Fruit fly (Drosophila melanogaster) whole organism, embryonic: ENCODE data around the gene CG15638.

Source experiments
- CG10267 ChIP-seq: fragments of 200-800 bp; sonication (Bioruptor generic); optimal IDR thresholded peaks from 2 replicates; lab custom pipeline; 2018; ENCODE audit warnings: missing biosample characterization, mild to moderate bottlenecking, missing genetic modification characterization, moderate library complexity
- CG10321 ChIP-seq: fragments of 200-800 bp; sonication (Bioruptor generic); IDR thresholded peaks from 2 replicates; pipeline ENCODE4 v1.3.6; 2022; ENCODE audit warnings: missing biosample characterization, missing genetic modification characterization
- CG10959 ChIP-seq: fragments of 200-800 bp; sonication (Bioruptor generic); IDR thresholded peaks from 2 replicates; pipeline ENCODE4 v1.3.6; 2022; ENCODE audit warnings: missing biosample characterization, missing genetic modification characterization
- CG11398 ChIP-seq: fragments of 200-800 bp; sonication (Bioruptor generic); optimal IDR thresholded peaks from 2 replicates; lab custom pipeline; 2016; ENCODE audit warnings: missing biosample characterization, missing genetic modification characterization
- CG15269 ChIP-seq: fragments of 200-800 bp; sonication (Bioruptor generic); optimal IDR thresholded peaks from 2 replicates; lab custom pipeline; 2018; ENCODE audit warnings: missing biosample characterization, mild to moderate bottlenecking, missing genetic modification characterization, moderate library complexity
- CG16863 ChIP-seq: fragments of 200-800 bp; sonication (Bioruptor generic); optimal IDR thresholded peaks from 3 replicates; lab custom pipeline; 2016; ENCODE audit warnings: missing biosample characterization, missing genetic modification characterization
- CG17829 ChIP-seq: fragments of 200-800 bp; optimal IDR thresholded peaks from 2 replicates; lab custom pipeline; 2019; ENCODE audit warnings: missing biosample characterization, mild to moderate bottlenecking, missing genetic modification characterization, moderate library complexity
- CG18476 ChIP-seq: fragments of 200-800 bp; sonication (Bioruptor generic); optimal IDR thresholded peaks from 2 replicates; lab custom pipeline; 2016; ENCODE audit warnings: missing biosample characterization, mild to moderate bottlenecking, missing genetic modification characterization
- CG2199 ChIP-seq: fragments of 200-800 bp; sonication (Bioruptor generic); IDR thresholded peaks from 3 replicates; pipeline ENCODE4 v1.3.6; 2022; ENCODE audit warnings: missing biosample characterization, missing genetic modification characterization
- CG31365 ChIP-seq: fragments of 200-800 bp; sonication (Bioruptor generic); optimal IDR thresholded peaks from 2 replicates; lab custom pipeline; 2018; ENCODE audit warnings: missing biosample characterization, mild to moderate bottlenecking, missing genetic modification characterization
- CG3726 ChIP-seq: fragments of 200-800 bp; sonication (Bioruptor generic); IDR thresholded peaks from 3 replicates; pipeline ENCODE4, ENCODE4 v1.3.6; 2022; ENCODE audit warnings: missing biosample characterization, missing genetic modification characterization
- CG3838 ChIP-seq: fragments of 200-800 bp; sonication (Bioruptor generic); optimal IDR thresholded peaks from 3 replicates; lab custom pipeline; 2016; ENCODE audit warnings: missing biosample characterization, missing genetic modification characterization
- CG4360 ChIP-seq: fragments of 200-800 bp; sonication (Bioruptor generic); IDR thresholded peaks from 2 replicates; pipeline ENCODE4 v1.3.6; 2022; ENCODE audit warnings: missing biosample characterization, missing genetic modification characterization
- CG7357 ChIP-seq: fragments of 200-800 bp; sonication (Bioruptor generic); IDR thresholded peaks from 3 replicates; pipeline ENCODE4 v1.3.6; 2022; ENCODE audit warnings: missing biosample characterization, missing genetic modification characterization
- CG8388 ChIP-seq: fragments of 200-800 bp; sonication (Bioruptor generic); optimal IDR thresholded peaks from 2 replicates; lab custom pipeline; 2019; ENCODE audit warnings: missing biosample characterization, mild to moderate bottlenecking, missing genetic modification characterization, moderate library complexity
- CG8924 ChIP-seq: fragments of 200-800 bp; optimal IDR thresholded peaks from 3 replicates; lab custom pipeline; 2019; ENCODE audit warnings: missing biosample characterization, mild to moderate bottlenecking, missing genetic modification characterization, moderate library complexity
- Dek ChIP-seq: fragments of 200-800 bp; sonication (Bioruptor generic); optimal IDR thresholded peaks from 3 replicates; lab custom pipeline; 2019; ENCODE audit warnings: missing biosample characterization, mild to moderate bottlenecking, missing genetic modification characterization, moderate library complexity
- Drgx ChIP-seq: fragments of 200-800 bp; sonication (Bioruptor generic); IDR thresholded peaks from 2 replicates; pipeline ENCODE4 v1.3.6; 2022; ENCODE audit warnings: missing biosample characterization, missing genetic modification characterization
- Hmx ChIP-seq: fragments of 200-800 bp; sonication (Bioruptor generic); optimal IDR thresholded peaks from 2 replicates; lab custom pipeline; 2016; ENCODE audit warnings: missing biosample characterization, missing genetic modification characterization
- Hr3 ChIP-seq: fragments of 200-800 bp; sonication (Bioruptor generic); optimal IDR thresholded peaks from 3 replicates; lab custom pipeline; 2016; ENCODE audit warnings: missing biosample characterization, missing genetic modification characterization
- Neu2 ChIP-seq: fragments of 200-800 bp; sonication (Bioruptor generic); optimal IDR thresholded peaks from 3 replicates; lab custom pipeline; 2016; ENCODE audit warnings: missing biosample characterization, missing genetic modification characterization, borderline replicate concordance
- Side ChIP-seq: fragments of 200-800 bp; sonication (Bioruptor generic); optimal IDR thresholded peaks from 2 replicates; lab custom pipeline; 2016; ENCODE audit warnings: missing biosample characterization, missing genetic modification characterization
- Taf1 ChIP-seq: fragments of 200-800 bp; sonication (Bioruptor generic); IDR thresholded peaks from 2 replicates; pipeline ENCODE4 v1.3.6; 2022; ENCODE audit warnings: missing biosample characterization, missing genetic modification characterization
- Trl ChIP-seq, 3 experiments: fragments of >200 bp in 2 of 3; fragments of 200-800 bp in 1 of 3; sonication (Bioruptor generic) in 1 of 3; optimal IDR thresholded peaks; 2 replicates in 1 of 3; 3 replicates in 2 of 3; lab custom pipeline; 2016 to 2017; ENCODE audit warnings: missing biosample characterization in 1 of 3, missing genetic modification characterization in 1 of 3
- Vsx1 ChIP-seq: fragments of 200-800 bp; sonication (Bioruptor generic); optimal IDR thresholded peaks from 2 replicates; lab custom pipeline; 2017; ENCODE audit warnings: missing biosample characterization, mild to moderate bottlenecking, missing genetic modification characterization, missing genetic modification reagents
- ase ChIP-seq: fragments of 200-800 bp; sonication (Bioruptor generic); IDR thresholded peaks from 3 replicates; pipeline ENCODE4 v1.3.6; 2022; ENCODE audit warnings: missing biosample characterization, missing genetic modification characterization
- chinmo ChIP-seq: fragments of 200-800 bp; sonication (Bioruptor generic); IDR thresholded peaks from 4 replicates; pipeline ENCODE4 v1.3.6; 2022; ENCODE audit warnings: missing biosample characterization, missing genetic modification characterization; ENCODE audit not compliant: partially characterized antibody
- crol ChIP-seq: fragments of 200-800 bp; sonication (Bioruptor generic); IDR thresholded peaks from 2 replicates; pipeline ENCODE4 v1.3.6; 2022; ENCODE audit warnings: missing biosample characterization, missing genetic modification characterization
- eve ChIP-seq, 2 experiments: fragments of >200 bp; optimal IDR thresholded peaks; 2 replicates each; lab custom pipeline; 2017; ENCODE audit warnings: missing biosample characterization in 2 of 2, missing genetic modification characterization in 2 of 2
- ewg ChIP-seq: fragments of 200-800 bp; sonication (Bioruptor generic); optimal IDR thresholded peaks from 3 replicates; lab custom pipeline; 2017; ENCODE audit warnings: mild to moderate bottlenecking, missing biosample characterization, missing genetic modification reagents, missing genetic modification characterization
- fd102C ChIP-seq: fragments of 200-800 bp; sonication (Bioruptor generic); optimal IDR thresholded peaks from 2 replicates; lab custom pipeline; 2018; ENCODE audit warnings: missing biosample characterization, mild to moderate bottlenecking, missing genetic modification characterization, moderate library complexity
- fd64A ChIP-seq: fragments of 200-800 bp; sonication (Bioruptor generic); optimal IDR thresholded peaks from 3 replicates; lab custom pipeline; 2018; ENCODE audit warnings: missing biosample characterization, mild to moderate bottlenecking, missing genetic modification characterization
- h ChIP-seq: fragments of >200 bp; optimal IDR thresholded peaks from 2 replicates; lab custom pipeline; 2017
- knrl ChIP-seq: fragments of 200-800 bp; sonication (Bioruptor generic); IDR thresholded peaks from 3 replicates; pipeline ENCODE4 v1.3.6; 2022; ENCODE audit warnings: missing biosample characterization, missing genetic modification characterization; ENCODE audit not compliant: partially characterized antibody
- nom ChIP-seq: fragments of 200-800 bp; sonication (Bioruptor generic); optimal IDR thresholded peaks from 2 replicates; lab custom pipeline; 2017; ENCODE audit warnings: missing biosample characterization, missing genetic modification characterization, mild to moderate bottlenecking, moderate library complexity, missing genetic modification reagents
- pan ChIP-seq, 4 experiments: fragments of >200 bp in 3 of 4; fragments of 200-800 bp in 1 of 4; sonication (Bioruptor generic) in 1 of 4; optimal IDR thresholded peaks in 3 of 4; IDR thresholded peaks in 1 of 4; 2 replicates each; pipeline versions ENCODE4 v1.3.6 to Lab custom; 2017 to 2022; ENCODE audit warnings: missing biosample characterization in 2 of 4, missing genetic modification characterization in 2 of 4, mixed read lengths in 1 of 4
- peb ChIP-seq: fragments of 200-800 bp; sonication (Bioruptor generic); IDR thresholded peaks from 2 replicates; pipeline ENCODE4 v1.3.6; 2022; ENCODE audit warnings: missing biosample characterization, missing genetic modification characterization
- pros ChIP-seq: fragments of 200-800 bp; sonication (Bioruptor generic); optimal IDR thresholded peaks from 3 replicates; lab custom pipeline; 2019; ENCODE audit warnings: missing biosample characterization, mild to moderate bottlenecking, missing genetic modification characterization, moderate library complexity
- sens ChIP-seq: fragments of 200-800 bp; sonication (Bioruptor generic); peaks from one replicate; lab custom pipeline; 2016; ENCODE audit warnings: missing biosample characterization, missing genetic modification characterization
- sna ChIP-seq: fragments of 200-800 bp; sonication (Bioruptor generic); IDR thresholded peaks from 2 replicates; pipeline ENCODE4 v1.3.6; 2022; ENCODE audit warnings: missing biosample characterization, missing genetic modification characterization; ENCODE audit not compliant: partially characterized antibody
- sob ChIP-seq: fragments of 200-800 bp; sonication (Bioruptor generic); IDR thresholded peaks from 2 replicates; pipeline ENCODE4 v1.3.6; 2022; ENCODE audit warnings: missing biosample characterization, missing genetic modification characterization
- sug ChIP-seq: fragments of 200-800 bp; optimal IDR thresholded peaks from 2 replicates; lab custom pipeline; 2019; ENCODE audit warnings: missing biosample characterization, mild to moderate bottlenecking, missing genetic modification characterization, moderate library complexity
- tna ChIP-seq: fragments of 200-800 bp; sonication (Bioruptor generic); IDR thresholded peaks from 2 replicates; pipeline ENCODE4 v1.3.6; 2022; ENCODE audit warnings: missing biosample characterization, missing genetic modification characterization; ENCODE audit not compliant: partially characterized antibody
- yki ChIP-seq: fragments of >200 bp; optimal IDR thresholded peaks from 3 replicates; lab custom pipeline; 2018
- zfh2 ChIP-seq: fragments of 200-800 bp; sonication (Bioruptor generic); optimal IDR thresholded peaks from 2 replicates; lab custom pipeline; 2016; ENCODE audit warnings: missing biosample characterization, missing genetic modification characterization

Gene CG15638

DNA sequence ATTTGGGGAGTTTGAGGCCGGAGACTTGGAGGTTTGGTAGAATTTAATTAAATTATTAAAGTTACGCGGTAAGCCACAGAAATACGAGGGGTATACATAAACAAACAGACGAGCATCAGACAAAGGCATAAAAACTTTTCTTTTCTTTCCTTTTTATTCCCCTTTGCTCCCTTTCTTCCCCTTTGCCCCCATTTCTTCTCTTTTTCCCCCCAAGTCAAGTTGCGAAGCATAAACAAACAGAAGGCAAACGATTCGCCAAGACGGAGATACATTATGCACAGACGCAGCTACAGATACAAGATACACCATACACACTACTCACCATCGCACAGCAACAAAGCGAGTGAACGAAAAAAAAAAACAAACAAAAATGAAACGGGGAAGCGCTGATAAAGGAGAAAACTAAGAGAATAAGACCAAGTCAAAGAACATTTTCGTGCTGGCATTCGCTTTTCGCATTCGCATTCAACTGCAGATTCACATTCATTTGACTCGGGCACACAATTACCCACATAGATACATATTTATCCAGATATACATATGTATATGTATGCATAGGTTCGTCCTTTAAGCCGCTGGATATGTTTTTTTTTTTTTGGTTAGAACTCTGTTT, 19.1 kb upstream of the CG15638 start:
- TF ChIP-seq CG4360 (GFP tag; lab: Robert Waterston, UW), result 0 out of 2 replicates have a peak, but pooled peaks have one; percentile 11
- TF ChIP-seq nom, result peak; percentile 22
- TF ChIP-seq Dek (tag; lab: Kevin White, UChicago), result no peak
- no peak for TF ChIP-seq CG10959 (GFP tag; lab: Robert Waterston, UW)
- peak; percentile 74 for TF ChIP-seq crol (GFP tag; lab: Robert Waterston, UW)
- TF ChIP-seq CG3726 (GFP tag; lab: Robert Waterston, UW), result no peak
- TF ChIP-seq CG15269, result no peak
- TF ChIP-seq CG2199 (GFP tag; lab: Robert Waterston, UW), result peak; percentile 62; the same call in 1 of the 3 replicates
- 0 out of 3 replicates have a peak, but pooled peaks have one; percentile 30 for TF ChIP-seq CG7357 (GFP tag; lab: Robert Waterston, UW)
- no peak for TF ChIP-seq fd64A (GFP tag; lab: Kevin White, UChicago)
- 0 out of 2 replicates have a peak, but pooled peaks have one; percentile 7 for TF ChIP-seq sob (GFP tag; lab: Robert Waterston, UW)

DNA sequence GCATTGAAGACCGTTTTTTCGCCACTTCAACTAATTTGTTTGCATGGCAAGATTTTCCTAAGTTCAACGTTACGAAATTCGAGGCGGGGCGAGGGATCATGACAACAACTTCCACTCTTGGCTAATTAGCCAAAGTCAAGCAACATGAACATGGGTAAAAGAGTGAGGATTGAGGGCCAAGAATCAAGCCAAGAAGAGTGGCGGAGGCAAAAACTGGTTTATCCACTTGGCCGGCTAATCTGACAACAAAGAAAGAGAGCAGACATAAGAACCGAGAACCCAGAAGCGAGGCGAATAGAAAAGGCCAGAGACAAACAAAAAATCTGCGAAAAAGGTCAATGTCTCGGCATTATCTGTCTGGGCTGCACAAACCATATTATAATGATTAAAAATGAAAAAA, 17.1 kb upstream of the CG15638 start:
- TF ChIP-seq Vsx1 (GFP tag; lab: Kevin White, UChicago) (peak; percentile 72), CG31365 (tag; lab: Kevin White, UChicago) (no peak), chinmo (GFP tag; lab: Robert Waterston, UW) (peak; percentile 68; the same call in 1 of the 4 replicates), ase (GFP tag; lab: Robert Waterston, UW) (no peak)

DNA sequence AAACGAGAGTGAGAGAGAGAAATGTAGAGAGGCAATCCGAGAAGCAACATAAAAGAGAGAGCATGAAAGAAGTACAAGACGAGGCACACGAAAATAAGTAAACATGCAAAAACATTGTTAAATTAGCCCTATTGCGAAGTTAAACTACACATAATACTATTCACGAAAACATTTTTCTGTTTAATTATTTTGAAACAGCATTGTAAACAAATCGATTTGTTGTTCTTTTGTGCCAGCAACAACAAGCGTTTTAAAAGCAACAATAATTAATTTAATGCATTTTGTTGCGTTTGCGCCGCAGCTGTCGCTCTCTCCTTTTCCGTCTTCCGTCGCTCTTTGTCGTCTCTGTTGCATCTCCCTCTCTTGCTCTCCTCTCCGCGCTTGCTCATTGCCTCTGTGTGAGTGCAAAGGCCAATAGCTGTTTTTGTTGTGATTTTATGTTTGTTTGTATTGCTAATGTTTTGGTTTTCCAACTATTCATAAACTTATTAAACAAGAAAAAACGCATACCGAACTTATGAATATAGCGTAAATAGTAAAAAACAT, 15.0 kb upstream of the CG15638 start:
- TF ChIP-seq CG11398 (GFP tag; lab: Kevin White, UChicago) (no peak), Drgx (GFP tag; lab: Robert Waterston, UW) (peak; percentile 35; the same call in 1 of the 2 replicates), sug (tag; lab: Kevin White, UChicago) (no peak), eve (GFP tag; optimal IDR thresholded peaks at IDR 0.05; lab: Kevin White, UChicago) (peak in 1 of 2 experiments; percentile 81), pan (optimal IDR thresholded peaks at IDR 0.05; lab: Kevin White, UChicago) (no peak), pan (GFP tag; optimal IDR thresholded peaks at IDR 0.05 in 1 of 2, IDR thresholded peaks at IDR 0.05 in 1 of 2) (no peak), Hmx (GFP tag; lab: Kevin White, UChicago) (no peak), sna (GFP tag; lab: Robert Waterston, UW) (no peak), peb (GFP tag; lab: Robert Waterston, UW) (no peak), sens (peak; percentile 11), ewg (peak; percentile 86), knrl (GFP tag; lab: Robert Waterston, UW) (no peak), CG4360 (GFP tag; lab: Robert Waterston, UW) (peak; percentile 85), Neu2 (GFP tag; lab: Kevin White, UChicago) (no peak), CG10321 (GFP tag; lab: Robert Waterston, UW) (no peak), CG31365 (tag; lab: Kevin White, UChicago) (no peak), yki (peak; percentile 91), Hr3 (no peak), fd102C (GFP tag; lab: Kevin White, UChicago) (no peak), CG17829 (tag; lab: Kevin White, UChicago) (no peak), CG16863 (GFP tag; lab: Kevin White, UChicago) (no peak), CG10267 (no peak), CG8388 (GFP tag; lab: Kevin White, UChicago) (no peak), CG8924 (peak; percentile 25), tna (GFP tag; lab: Robert Waterston, UW) (no peak), Taf1 (GFP tag; lab: Robert Waterston, UW) (no peak), chinmo (GFP tag; lab: Robert Waterston, UW) (peak; percentile 75), pros (GFP tag; lab: Kevin White, UChicago) (peak; percentile 35), CG18476 (no peak), h (no peak), Trl (optimal IDR thresholded peaks at IDR 0.05; lab: Kevin White, UChicago) (peak; percentile 93 to 96), Trl (GFP tag; optimal IDR thresholded peaks at IDR 0.05; lab: Kevin White, UChicago) (no peak), Side (no peak), CG3838 (GFP tag; lab: Kevin White, UChicago) (peak; percentile 1), zfh2 (GFP tag; lab: Kevin White, UChicago) (no peak), crol (GFP tag; lab: Robert Waterston, UW) (peak; percentile 29; the same call in 1 of the 2 replicates)
